Worm (Caenorhabditis elegans): ENCODE results near the gene ced-3.
A peak's percentile ranks its signal among the peaks of the same experiment; 100 is the strongest.

Gene ced-3

ce11 chrIV:13165181-13165580, 38.8 kb downstream of the ced-3 start, which contains the start of gene scl-14:
Gene scl-14, plus strand, starts transcription at chrIV:13165481.
- TF ChIP-seq unc-62 (GFP tag; optimal IDR thresholded peaks at IDR 0.05), result no peak
- no peak for TF ChIP-seq nhr-12 (tag; optimal IDR thresholded peaks at IDR 0.05)
- no peak for TF ChIP-seq mbf-1 (tag; optimal IDR thresholded peaks at IDR 0.05)
- no peak for TF ChIP-seq fos-1 (tag; optimal IDR thresholded peaks at IDR 0.05)
- TF ChIP-seq nhr-237 (tag; optimal IDR thresholded peaks at IDR 0.05), result no peak
- TF ChIP-seq sma-9 (GFP tag; optimal IDR thresholded peaks at IDR 0.05), result no peak
- TF ChIP-seq sma-9 (tag; optimal IDR thresholded peaks at IDR 0.05), result no peak
- no peak for TF ChIP-seq lin-39 (tag; optimal IDR thresholded peaks at IDR 0.05)
- no peak for TF ChIP-seq mab-5 (tag; optimal IDR thresholded peaks at IDR 0.05)
- TF ChIP-seq ZK546.5 (tag; optimal IDR thresholded peaks at IDR 0.05), result no peak

ce11 chrIV:13154391-13155283, 49.3 kb downstream of the ced-3 start, which contains the start of the genes crld-1 and msh-5:
Gene crld-1, minus strand, starts transcription at chrIV:13154441.
Gene msh-5, plus strand, starts transcription at chrIV:13155233.
- TF ChIP-seq nhr-129 (tag; optimal IDR thresholded peaks at IDR 0.05) (peak; percentile 44), ztf-4 (tag; optimal IDR thresholded peaks at IDR 0.05) (no peak), unc-55 (GFP tag; optimal IDR thresholded peaks at IDR 0.05) (peak; percentile 2)

ce11 chrIV:13149276-13149675, 54.7 kb downstream of the ced-3 start, which contains the start of gene nlp-79:
Gene nlp-79, plus strand, starts transcription at chrIV:13149576.
- TF ChIP-seq ZK546.5 (tag; optimal IDR thresholded peaks at IDR 0.05) (no peak), dmd-4 (tag; optimal IDR thresholded peaks at IDR 0.05) (no peak), ama-1 (optimal IDR thresholded peaks at IDR 0.05) (no peak), Y55F3AM.14 (GFP tag; optimal IDR thresholded peaks at IDR 0.05) (no peak)

Measured in whole organism, L2 larva.